Fruit fly (Drosophila melanogaster): ENCODE measurements around the gene Pect.

The Pect gene

dm6 chr2L:13156349-13156748 is 47.2 kb upstream of the Pect start:
- no peak for TF ChIP-seq scrt (GFP tag; optimal IDR thresholded peaks at IDR 0.05)
- TF ChIP-seq CG17361 (GFP tag; IDR thresholded peaks at IDR 0.05): 0 out of 3 replicates have a peak, but pooled peaks have one; percentile 37
- peak; percentile 27 for TF ChIP-seq Sox102F (GFP tag; optimal IDR thresholded peaks at IDR 0.05)
- 0 out of 2 replicates have a peak, but pooled peaks have one; percentile 13 for TF ChIP-seq CG32772 (GFP tag; IDR thresholded peaks at IDR 0.05)
- no peak for TF ChIP-seq CG34422 (GFP tag; IDR thresholded peaks at IDR 0.05)
- no peak for TF ChIP-seq dati (GFP tag; IDR thresholded peaks at IDR 0.05)
- TF ChIP-seq lab (GFP tag; optimal IDR thresholded peaks at IDR 0.05): peak; percentile 51
- TF ChIP-seq Meics (GFP tag; optimal IDR thresholded peaks at IDR 0.05): peak; percentile 24
- TF ChIP-seq hkb (optimal IDR thresholded peaks at IDR 0.05): no peak
- TF ChIP-seq hkb (GFP tag; IDR thresholded peaks at IDR 0.05): peak; percentile 57
- no peak for TF ChIP-seq CG13287 (GFP tag; IDR thresholded peaks at IDR 0.05; ENCODE audit: partially characterized antibody)
- no peak for TF ChIP-seq pzg (GFP tag; optimal IDR thresholded peaks at IDR 0.05)
- no peak for TF ChIP-seq Xrp1 (GFP tag; IDR thresholded peaks at IDR 0.05)
- peak; percentile 7 for TF ChIP-seq CG17385 (GFP tag; optimal IDR thresholded peaks at IDR 0.05)
- TF ChIP-seq cato (GFP tag; optimal IDR thresholded peaks at IDR 0.05; ENCODE audit: borderline replicate concordance): no peak
- TF ChIP-seq CG2712 (tag; optimal IDR thresholded peaks at IDR 0.05): peak; percentile 41
- 0 out of 2 replicates have a peak, but pooled peaks have one; percentile 9 for TF ChIP-seq Ada2b (GFP tag; IDR thresholded peaks at IDR 0.05)
- no peak for TF ChIP-seq CG12299 (tag; optimal IDR thresholded peaks at IDR 0.05)
- peak; percentile 49; the same call in 1 of the 2 replicates for TF ChIP-seq Drgx (GFP tag; IDR thresholded peaks at IDR 0.05)
- TF ChIP-seq Oli (tag; optimal IDR thresholded peaks at IDR 0.05): peak; percentile 28
- no peak for TF ChIP-seq CG7271 (tag; optimal IDR thresholded peaks at IDR 0.05)
- TF ChIP-seq Myb (GFP tag; optimal IDR thresholded peaks at IDR 0.05): no peak
- TF ChIP-seq gem (tag; optimal IDR thresholded peaks at IDR 0.05): peak; percentile 61
- no peak for TF ChIP-seq gro (GFP tag; optimal IDR thresholded peaks at IDR 0.05)
- TF ChIP-seq mirr (GFP tag; optimal IDR thresholded peaks at IDR 0.05): no peak
- no peak for TF ChIP-seq prd (optimal IDR thresholded peaks at IDR 0.05)
- no peak for TF ChIP-seq prd (GFP tag; IDR thresholded peaks at IDR 0.05)
- TF ChIP-seq chinmo (GFP tag; IDR thresholded peaks at IDR 0.05; ENCODE audit: partially characterized antibody): 0 out of 4 replicates have a peak, but pooled peaks have one; percentile 48
- 0 out of 2 replicates have a peak, but pooled peaks have one; percentile 38 for TF ChIP-seq Atf6 (GFP tag; IDR thresholded peaks at IDR 0.05)
- no peak for TF ChIP-seq Dek (tag; optimal IDR thresholded peaks at IDR 0.05)
- no peak for TF ChIP-seq CG10462 (GFP tag; optimal IDR thresholded peaks at IDR 0.05)
- TF ChIP-seq tap (tag; optimal IDR thresholded peaks at IDR 0.05): peak; percentile 6
- TF ChIP-seq Ets65A (GFP tag): peak; percentile 29
- 0 out of 3 replicates have a peak, but pooled peaks have one; percentile 39 for TF ChIP-seq so (GFP tag; IDR thresholded peaks at IDR 0.05)
- no peak for TF ChIP-seq CG7987 (GFP tag; optimal IDR thresholded peaks at IDR 0.05)
- peak; percentile 46 for TF ChIP-seq CG7839 (tag; optimal IDR thresholded peaks at IDR 0.05)
- peak; percentile 52 for TF ChIP-seq CG2678 (tag; optimal IDR thresholded peaks at IDR 0.05)
- TF ChIP-seq nmo (GFP tag; optimal IDR thresholded peaks at IDR 0.05): peak; percentile 12
- TF ChIP-seq Oaz (GFP tag; IDR thresholded peaks at IDR 0.05): 0 out of 2 replicates have a peak, but pooled peaks have one; percentile 29
- TF ChIP-seq CG10209 (GFP tag; optimal IDR thresholded peaks at IDR 0.05): peak; percentile 3
- peak; percentile 11 for TF ChIP-seq Fer3 (tag; optimal IDR thresholded peaks at IDR 0.05)
- TF ChIP-seq maf-S (GFP tag; optimal IDR thresholded peaks at IDR 0.05): no peak
- no peak for TF ChIP-seq HLH54F (GFP tag; optimal IDR thresholded peaks at IDR 0.05)
- TF ChIP-seq PHDP (tag; optimal IDR thresholded peaks at IDR 0.05): peak; percentile 46
- TF ChIP-seq CG10147 (GFP tag; optimal IDR thresholded peaks at IDR 0.05): peak; percentile 4
- no peak for TF ChIP-seq tll (GFP tag; optimal IDR thresholded peaks at IDR 0.05)
- peak; percentile 44; the same call in 1 of the 3 replicates for TF ChIP-seq row (GFP tag; IDR thresholded peaks at IDR 0.05)
- 0 out of 2 replicates have a peak, but pooled peaks have one; percentile 18 for TF ChIP-seq al (GFP tag; IDR thresholded peaks at IDR 0.05)
- peak; percentile 33 for TF ChIP-seq Blimp-1 (GFP tag; optimal IDR thresholded peaks at IDR 0.05)
- TF ChIP-seq CG3163 (GFP tag; optimal IDR thresholded peaks at IDR 0.05): no peak

All from whole organism, embryonic.